Worm (Caenorhabditis elegans): ENCODE data around the gene dre-1.

ce11 chrV:6579992-6580391 lies 33.7 kb upstream of the dre-1 start, which contains the start of gene EGAP9.3:
- TF ChIP-seq nhr-12 (tag; optimal IDR thresholded peaks at IDR 0.05), result no peak
- TF ChIP-seq unc-62 (GFP tag; optimal IDR thresholded peaks at IDR 0.05), result no peak
